Fruit fly (Drosophila melanogaster) whole organism, embryonic: ENCODE measurements around the gene Sox21a.

Source experiments
- ATbp ChIP-seq: fragments of 200-800 bp; sonication (Bioruptor generic); optimal IDR thresholded peaks from 2 replicates; lab custom pipeline; 2017; ENCODE audit warnings: missing biosample characterization, mild to moderate bottlenecking, missing genetic modification characterization, missing genetic modification reagents
- Aef1 ChIP-seq: fragments of 200-800 bp; sonication (Bioruptor generic); IDR thresholded peaks from 3 replicates; pipeline ENCODE4 v1.3.6; 2022; ENCODE audit warnings: missing biosample characterization, missing genetic modification characterization
- CG1024 ChIP-seq: fragments of 200-800 bp; sonication (Bioruptor generic); IDR thresholded peaks from 2 replicates; pipeline ENCODE4 v1.3.6; 2022; ENCODE audit warnings: missing biosample characterization, missing genetic modification characterization
- CG10431 ChIP-seq: fragments of 200-800 bp; sonication (Bioruptor generic); optimal IDR thresholded peaks from 3 replicates; lab custom pipeline; 2018; ENCODE audit warnings: missing biosample characterization, mild to moderate bottlenecking, missing genetic modification characterization
- CG10979 ChIP-seq: fragments of 200-800 bp; sonication (Bioruptor generic); optimal IDR thresholded peaks from 2 replicates; lab custom pipeline; 2018; ENCODE audit warnings: missing biosample characterization, mild to moderate bottlenecking, missing genetic modification characterization, moderate library complexity
- CG12391 ChIP-seq: fragments of 200-800 bp; sonication (Bioruptor generic); optimal IDR thresholded peaks from 3 replicates; lab custom pipeline; 2018; ENCODE audit warnings: missing biosample characterization, mild to moderate bottlenecking, missing genetic modification characterization, moderate library complexity
- CG14441 ChIP-seq: fragments of 200-800 bp; sonication (Bioruptor generic); IDR thresholded peaks from 2 replicates; pipeline ENCODE4 v1.3.6; 2022; ENCODE audit warnings: missing biosample characterization, missing genetic modification characterization
- CG14667 ChIP-seq: fragments of 200-800 bp; sonication (Bioruptor generic); IDR thresholded peaks from 2 replicates; pipeline ENCODE4 v1.3.6; 2022; ENCODE audit warnings: missing biosample characterization, missing genetic modification characterization
- CG15073 ChIP-seq: fragments of 200-800 bp; sonication (Bioruptor generic); optimal IDR thresholded peaks from 2 replicates; lab custom pipeline; 2016; ENCODE audit warnings: missing biosample characterization, missing genetic modification characterization
- CG15696 ChIP-seq: fragments of 200-800 bp; sonication (Bioruptor generic); optimal IDR thresholded peaks from 2 replicates; lab custom pipeline; 2019; ENCODE audit warnings: missing biosample characterization, mild to moderate bottlenecking, missing genetic modification characterization, moderate library complexity
- CG17359 ChIP-seq: fragments of 200-800 bp; sonication (Bioruptor generic); optimal IDR thresholded peaks from 3 replicates; lab custom pipeline; 2018; ENCODE audit warnings: missing biosample characterization, mild to moderate bottlenecking, missing genetic modification characterization, moderate library complexity
- CG17361 ChIP-seq: fragments of 200-800 bp; sonication (Bioruptor generic); IDR thresholded peaks from 3 replicates; pipeline ENCODE4 v1.3.6; 2022; ENCODE audit warnings: missing biosample characterization, missing genetic modification characterization
- CG17829 ChIP-seq: fragments of 200-800 bp; optimal IDR thresholded peaks from 2 replicates; lab custom pipeline; 2019; ENCODE audit warnings: missing biosample characterization, mild to moderate bottlenecking, missing genetic modification characterization, moderate library complexity
- CG17912 ChIP-seq: fragments of 200-800 bp; sonication (Bioruptor generic); optimal IDR thresholded peaks from 2 replicates; lab custom pipeline; 2018; ENCODE audit warnings: missing biosample characterization, mild to moderate bottlenecking, missing genetic modification characterization
- CG18262 ChIP-seq: fragments of 200-800 bp; optimal IDR thresholded peaks from 3 replicates; lab custom pipeline; 2019; ENCODE audit warnings: missing biosample characterization, mild to moderate bottlenecking, missing genetic modification characterization, moderate library complexity
- CG2712 ChIP-seq: fragments of 200-800 bp; optimal IDR thresholded peaks from 3 replicates; lab custom pipeline; 2019; ENCODE audit warnings: missing biosample characterization, mild to moderate bottlenecking, missing genetic modification characterization, moderate library complexity
- CG31441 ChIP-seq: fragments of 200-800 bp; sonication (Bioruptor generic); IDR thresholded peaks from 2 replicates; pipeline ENCODE4 v1.3.6; 2022; ENCODE audit warnings: missing biosample characterization, missing genetic modification characterization
- CG4404 ChIP-seq: fragments of 200-800 bp; sonication (Bioruptor generic); IDR thresholded peaks from 2 replicates; pipeline ENCODE4 v1.3.6; 2022; ENCODE audit warnings: missing biosample characterization, missing genetic modification characterization
- CG5245 ChIP-seq: fragments of 200-800 bp; sonication (Bioruptor generic); optimal IDR thresholded peaks from 3 replicates; lab custom pipeline; 2016; ENCODE audit warnings: missing biosample characterization, missing genetic modification characterization
- CG6654 ChIP-seq: fragments of 200-800 bp; sonication (Bioruptor generic); optimal IDR thresholded peaks from 2 replicates; lab custom pipeline; 2017; ENCODE audit warnings: missing biosample characterization, mild to moderate bottlenecking, missing genetic modification characterization
- CG9727 ChIP-seq: fragments of 200-800 bp; sonication (Bioruptor generic); optimal IDR thresholded peaks from 3 replicates; lab custom pipeline; 2017; ENCODE audit warnings: missing biosample characterization, mild to moderate bottlenecking, missing genetic modification characterization
- H15 ChIP-seq: fragments of 200-800 bp; sonication (Bioruptor generic); IDR thresholded peaks from 3 replicates; pipeline ENCODE4 v1.3.6; 2022; ENCODE audit warnings: missing biosample characterization, missing genetic modification characterization
- Lpt ChIP-seq: fragments of >200 bp; optimal IDR thresholded peaks from 2 replicates; lab custom pipeline; 2018; ENCODE audit warnings: missing biosample characterization, missing genetic modification characterization
- NC2β ChIP-seq: fragments of 200-800 bp; sonication (Bioruptor generic); optimal IDR thresholded peaks from 2 replicates; lab custom pipeline; 2016; ENCODE audit warnings: missing biosample characterization, missing genetic modification characterization
- Ssrp ChIP-seq: fragments of 200-800 bp; sonication (Bioruptor generic); optimal IDR thresholded peaks from 2 replicates; lab custom pipeline; 2018; ENCODE audit warnings: missing biosample characterization, mild to moderate bottlenecking, missing genetic modification characterization, moderate library complexity
- Taf1 ChIP-seq: fragments of 200-800 bp; sonication (Bioruptor generic); IDR thresholded peaks from 2 replicates; pipeline ENCODE4 v1.3.6; 2022; ENCODE audit warnings: missing biosample characterization, missing genetic modification characterization
- Trl ChIP-seq, 3 experiments: fragments of >200 bp in 2 of 3; fragments of 200-800 bp in 1 of 3; sonication (Bioruptor generic) in 1 of 3; optimal IDR thresholded peaks; 2 replicates in 1 of 3; 3 replicates in 2 of 3; lab custom pipeline; 2016 to 2017; ENCODE audit warnings: missing biosample characterization in 1 of 3, missing genetic modification characterization in 1 of 3
- Usf ChIP-seq: fragments of 200-800 bp; sonication (Bioruptor generic); optimal IDR thresholded peaks from 2 replicates; lab custom pipeline; 2017; ENCODE audit warnings: missing genotype, missing biosample characterization, missing genetic modification characterization
- Xrp1 ChIP-seq: fragments of 200-800 bp; sonication (Bioruptor generic); IDR thresholded peaks from 2 replicates; pipeline ENCODE4 v1.3.6; 2022; ENCODE audit warnings: missing biosample characterization, missing genetic modification characterization
- bsh ChIP-seq, 2 experiments: fragments of 200-800 bp; sonication (Bioruptor generic); optimal IDR thresholded peaks; 2 replicates each; lab custom pipeline; 2017 to 2018; ENCODE audit warnings: mild to moderate bottlenecking in 2 of 2, missing biosample characterization in 2 of 2, missing genetic modification characterization in 2 of 2, moderate library complexity in 1 of 2
- cato ChIP-seq: fragments of 200-800 bp; sonication (Bioruptor generic); optimal IDR thresholded peaks from 2 replicates; lab custom pipeline; 2016; ENCODE audit warnings: missing biosample characterization, missing genetic modification characterization, borderline replicate concordance
- dm ChIP-seq: fragments of 200-800 bp; sonication (Bioruptor generic); optimal IDR thresholded peaks from 3 replicates; lab custom pipeline; 2016; ENCODE audit warnings: missing biosample characterization, missing genetic modification characterization
- dmrt11E ChIP-seq: fragments of 200-800 bp; sonication (Bioruptor generic); optimal IDR thresholded peaks from 3 replicates; lab custom pipeline; 2018; ENCODE audit warnings: missing biosample characterization, mild to moderate bottlenecking, missing genetic modification characterization, moderate library complexity
- gce ChIP-seq: fragments of 200-800 bp; sonication (Bioruptor generic); IDR thresholded peaks from 3 replicates; pipeline ENCODE4 v1.3.6; 2022; ENCODE audit warnings: missing biosample characterization, missing genetic modification characterization
- gem ChIP-seq: fragments of 200-800 bp; sonication (Bioruptor generic); optimal IDR thresholded peaks from 2 replicates; lab custom pipeline; 2019; ENCODE audit warnings: missing biosample characterization, mild to moderate bottlenecking, missing genetic modification characterization, moderate library complexity
- grau ChIP-seq: fragments of 200-800 bp; optimal IDR thresholded peaks from 3 replicates; lab custom pipeline; 2019; ENCODE audit warnings: missing biosample characterization, mild to moderate bottlenecking, missing genetic modification characterization, moderate library complexity
- h ChIP-seq: fragments of >200 bp; optimal IDR thresholded peaks from 2 replicates; lab custom pipeline; 2017
- jing ChIP-seq: fragments of 200-800 bp; sonication (Bioruptor generic); optimal IDR thresholded peaks from 2 replicates; lab custom pipeline; 2018; ENCODE audit warnings: missing biosample characterization, mild to moderate bottlenecking, missing genetic modification characterization
- lmd ChIP-seq: fragments of 200-800 bp; sonication (Bioruptor generic); IDR thresholded peaks from 2 replicates; pipeline ENCODE4 v1.3.6; 2022; ENCODE audit warnings: missing biosample characterization, missing genetic modification characterization
- lola ChIP-seq, 3 experiments: fragments of >200 bp in 2 of 3; fragments of 200-800 bp in 1 of 3; sonication (Bioruptor generic) in 1 of 3; optimal IDR thresholded peaks; 2 replicates each; lab custom pipeline; 2017 to 2019; ENCODE audit warnings: missing biosample characterization in 3 of 3, missing genetic modification characterization in 3 of 3, mild to moderate bottlenecking in 1 of 3, moderate library complexity in 1 of 3
- maf-S ChIP-seq: fragments of 200-800 bp; sonication (Bioruptor generic); optimal IDR thresholded peaks from 2 replicates; lab custom pipeline; 2016; ENCODE audit warnings: missing biosample characterization, missing genetic modification characterization
- prd ChIP-seq, 3 experiments: fragments of >200 bp in 2 of 3; fragments of 200-800 bp in 1 of 3; sonication (Bioruptor generic) in 1 of 3; optimal IDR thresholded peaks in 2 of 3; IDR thresholded peaks in 1 of 3; 2 replicates in 2 of 3; 3 replicates in 1 of 3; pipeline versions ENCODE4 v1.3.6 to Lab custom; 2017 to 2022; ENCODE audit warnings: missing biosample characterization in 1 of 3, missing genetic modification characterization in 1 of 3
- pzg ChIP-seq: fragments of 200-800 bp; sonication (Bioruptor generic); optimal IDR thresholded peaks from 3 replicates; lab custom pipeline; 2018; ENCODE audit warnings: missing biosample characterization, mild to moderate bottlenecking, missing genetic modification characterization, moderate library complexity
- row ChIP-seq: fragments of 200-800 bp; sonication (Bioruptor generic); IDR thresholded peaks from 3 replicates; pipeline ENCODE4 v1.3.6; 2022; ENCODE audit warnings: missing biosample characterization, missing genetic modification characterization
- sens ChIP-seq: fragments of 200-800 bp; sonication (Bioruptor generic); peaks from one replicate; lab custom pipeline; 2016; ENCODE audit warnings: missing biosample characterization, missing genetic modification characterization
- slbo ChIP-seq: fragments of 200-800 bp; sonication (Bioruptor generic); IDR thresholded peaks from 2 replicates; pipeline ENCODE4 v1.3.6; 2022; ENCODE audit warnings: missing biosample characterization, missing genetic modification characterization
- stwl ChIP-seq: fragments of 200-800 bp; sonication (Bioruptor generic); optimal IDR thresholded peaks from 3 replicates; lab custom pipeline; 2018; ENCODE audit warnings: missing biosample characterization, mild to moderate bottlenecking, missing genetic modification characterization, moderate library complexity
- tap ChIP-seq: fragments of 200-800 bp; optimal IDR thresholded peaks from 3 replicates; lab custom pipeline; 2019; ENCODE audit warnings: missing biosample characterization, mild to moderate bottlenecking, missing genetic modification characterization, moderate library complexity
- wdn ChIP-seq: fragments of 200-800 bp; sonication (Bioruptor generic); IDR thresholded peaks from 2 replicates; pipeline ENCODE4 v1.3.6; 2022; ENCODE audit warnings: missing biosample characterization, missing genetic modification characterization
- zen ChIP-seq: fragments of 200-800 bp; sonication (Bioruptor generic); optimal IDR thresholded peaks from 3 replicates; lab custom pipeline; 2018; ENCODE audit warnings: missing biosample characterization, mild to moderate bottlenecking, missing genetic modification characterization, moderate library complexity
- zf30C ChIP-seq: fragments of 200-800 bp; sonication (Bioruptor generic); optimal IDR thresholded peaks from 3 replicates; lab custom pipeline; 2018; ENCODE audit warnings: missing biosample characterization, mild to moderate bottlenecking, missing genetic modification characterization

The Sox21a gene

dm6 chr3L:14152608-14153007 lies 44.7 kb upstream of the Sox21a start:
- no peak for TF ChIP-seq ATbp (GFP tag; lab: Kevin White, UChicago)
- no peak for TF ChIP-seq CG17912
- TF ChIP-seq CG17829 (tag; lab: Kevin White, UChicago), result peak; percentile 47
- TF ChIP-seq stwl (tag; lab: Kevin White, UChicago), result no peak
- TF ChIP-seq wdn (GFP tag; lab: Robert Waterston, UW), result no peak
- TF ChIP-seq dmrt11E (tag; lab: Kevin White, UChicago), result peak; percentile 57
- TF ChIP-seq CG5245, result no peak
- peak; percentile 34; the same call in 1 of the 3 replicates for TF ChIP-seq row
- no peak for TF ChIP-seq jing
- TF ChIP-seq Ssrp, result no peak
- peak; percentile 34 for TF ChIP-seq CG9727 (GFP tag; lab: Kevin White, UChicago)
- peak; percentile 52 for TF ChIP-seq CG4404
- no peak for TF ChIP-seq CG17359 (tag; lab: Kevin White, UChicago)
- no peak for TF ChIP-seq gce (GFP tag; lab: Robert Waterston, UW)
- TF ChIP-seq Lpt, result no peak
- TF ChIP-seq H15 (GFP tag; lab: Robert Waterston, UW), result no peak
- TF ChIP-seq lmd (GFP tag; lab: Robert Waterston, UW), result 0 out of 2 replicates have a peak, but pooled peaks have one; percentile 6
- TF ChIP-seq Usf (GFP tag; lab: Kevin White, UChicago), result no peak
- no peak for TF ChIP-seq slbo (GFP tag; lab: Robert Waterston, UW)
- TF ChIP-seq lola (GFP tag; optimal IDR thresholded peaks at IDR 0.05; lab: Kevin White, UChicago), result peak in 1 of 3 experiments; percentile 17
- TF ChIP-seq zf30C (GFP tag; lab: Kevin White, UChicago), result peak; percentile 43
- TF ChIP-seq CG15073, result no peak
- no peak for TF ChIP-seq CG14441
- TF ChIP-seq pzg (GFP tag; lab: Kevin White, UChicago), result no peak
- TF ChIP-seq Xrp1, result peak; percentile 52
- peak; percentile 4 for TF ChIP-seq CG10979 (tag; lab: Kevin White, UChicago)
- peak; percentile 26 for TF ChIP-seq grau (tag; lab: Kevin White, UChicago)
- peak; percentile 48 for TF ChIP-seq CG18262
- TF ChIP-seq CG17361, result 0 out of 3 replicates have a peak, but pooled peaks have one; percentile 29
- no peak for TF ChIP-seq tap (tag; lab: Kevin White, UChicago)
- no peak for TF ChIP-seq zen (tag; lab: Kevin White, UChicago)
- TF ChIP-seq CG1024 (GFP tag; lab: Robert Waterston, UW), result no peak
- TF ChIP-seq bsh (GFP tag; optimal IDR thresholded peaks at IDR 0.05; lab: Kevin White, UChicago), result peak in 1 of 2 experiments; percentile 7
- no peak for TF ChIP-seq NC2β (GFP tag; lab: Kevin White, UChicago)
- TF ChIP-seq dm (GFP tag; lab: Kevin White, UChicago), result no peak
- no peak for TF ChIP-seq cato
- TF ChIP-seq CG12391 (tag; lab: Kevin White, UChicago), result peak; percentile 4
- TF ChIP-seq Taf1 (GFP tag; lab: Robert Waterston, UW), result no peak
- TF ChIP-seq CG2712 (tag; lab: Kevin White, UChicago), result peak; percentile 62
- no peak for TF ChIP-seq CG6654 (GFP tag; lab: Kevin White, UChicago)
- TF ChIP-seq gem (tag; lab: Kevin White, UChicago), result peak; percentile 36
- peak; percentile 51 for TF ChIP-seq CG15696 (tag; lab: Kevin White, UChicago)
- TF ChIP-seq CG14667 (GFP tag; lab: Robert Waterston, UW), result no peak
- TF ChIP-seq sens (GFP tag; lab: Kevin White, UChicago), result peak; percentile 61
- TF ChIP-seq prd (optimal IDR thresholded peaks at IDR 0.05; lab: Kevin White, UChicago), result no peak
- TF ChIP-seq prd (GFP tag; IDR thresholded peaks at IDR 0.05; lab: Robert Waterston, UW), result peak; percentile 34; the same call in 1 of the 3 replicates
- TF ChIP-seq Aef1 (GFP tag; lab: Robert Waterston, UW), result no peak
- no peak for TF ChIP-seq Trl (optimal IDR thresholded peaks at IDR 0.05; lab: Kevin White, UChicago)
- TF ChIP-seq Trl (GFP tag; optimal IDR thresholded peaks at IDR 0.05; lab: Kevin White, UChicago), result no peak
- TF ChIP-seq h, result no peak
- 0 out of 2 replicates have a peak, but pooled peaks have one; percentile 16 for TF ChIP-seq CG31441 (GFP tag; lab: Robert Waterston, UW)
- TF ChIP-seq CG10431 (GFP tag; lab: Kevin White, UChicago), result no peak
- TF ChIP-seq maf-S (GFP tag; lab: Kevin White, UChicago), result no peak
